Worm (Caenorhabditis elegans) whole organism, young adult: Measurements from ENCODE around the gene mob-2.

ENCODE experiments used
- F39B2.1 ChIP-seq: fragments of 200-800 bp; sonication (Bioruptor generic); IDR thresholded peaks from 2 replicates; pipeline ENCODE4 v1.3.6; 2022; ENCODE audit warnings: missing genetic modification reagents, missing genetic modification characterization, missing compliant biosample characterization
- ama-1 ChIP-seq, 3 experiments: fragments of 150-350 bp in 1 of 3; sonication (generic microtip) in 2 of 3; optimal IDR thresholded peaks; 2 replicates each; lab custom pipeline; 2014 to 2018; ENCODE audit warnings: missing biosample characterization in 2 of 3, missing genetic modification characterization in 2 of 3, missing genetic modification reagents in 2 of 3
- ceh-40 ChIP-seq: fragments of 200-800 bp; sonication (Bioruptor generic); IDR thresholded peaks from 2 replicates; pipeline ENCODE4 v1.3.6; 2022; ENCODE audit warnings: missing genetic modification characterization, missing compliant biosample characterization
- dpff-1 ChIP-seq: sonication (generic microtip); optimal IDR thresholded peaks from 2 replicates; lab custom pipeline; 2017; ENCODE audit warnings: mild to moderate bottlenecking, missing genetic modification characterization, missing compliant biosample characterization
- egl-18 ChIP-seq: fragments of 200-800 bp; sonication (Bioruptor generic); IDR thresholded peaks from 2 replicates; pipeline ENCODE4 v1.3.6; 2022; ENCODE audit warnings: missing genetic modification reagents, missing genetic modification characterization, missing compliant biosample characterization
- egl-44 ChIP-seq: fragments of 200-800 bp; sonication (Bioruptor generic); IDR thresholded peaks from 2 replicates; pipeline ENCODE4 v1.3.6; 2022; ENCODE audit warnings: missing genetic modification reagents, missing genetic modification characterization, missing compliant biosample characterization
- hmg-20 ChIP-seq: fragments of 200-800 bp; sonication (Bioruptor generic); IDR thresholded peaks from 2 replicates; pipeline ENCODE4 v1.3.6; 2022; ENCODE audit warnings: missing genetic modification reagents, missing genetic modification characterization, missing compliant biosample characterization
- lin-54 ChIP-seq: fragments of 200-800 bp; sonication (Bioruptor generic); optimal IDR thresholded peaks from 2 replicates; lab custom pipeline; 2018; ENCODE audit warnings: mild to moderate bottlenecking, missing genetic modification characterization, missing compliant biosample characterization
- pha-4 ChIP-seq: fragments of 150-350 bp; sonication (generic microtip); optimal IDR thresholded peaks from 2 replicates; lab custom pipeline; 2014; ENCODE audit warnings: missing biosample characterization, missing genetic modification reagents, missing genetic modification characterization
- unc-62 ChIP-seq: fragments of 150-350 bp; optimal IDR thresholded peaks from 2 replicates; lab custom pipeline; 2014; ENCODE audit warnings: missing biosample characterization, missing genetic modification reagents, missing genetic modification characterization

DNA sequence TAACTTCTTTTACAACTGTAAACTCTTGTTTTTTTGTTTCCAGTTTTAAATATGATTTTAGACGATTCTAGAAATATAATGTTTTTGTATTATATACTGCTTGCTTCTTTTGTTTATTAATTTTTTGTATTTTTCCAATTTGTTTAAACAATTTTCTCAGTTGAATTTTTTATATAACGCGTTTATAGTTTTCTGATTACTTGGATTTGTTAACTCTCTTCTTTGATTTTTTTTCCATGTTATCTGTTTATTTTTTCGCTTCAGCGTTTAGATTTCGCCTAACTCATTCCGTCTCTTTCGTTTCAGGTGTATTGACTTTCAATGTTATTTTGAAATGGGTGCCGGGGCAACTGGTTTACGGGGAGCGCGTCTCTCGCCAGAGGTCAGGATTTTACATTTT is 21.0 kb upstream of the mob-2 start, which contains the start of gene gpa-6:
- TF ChIP-seq dpff-1 (tag; lab: Kevin White, UChicago) (no peak), unc-62 (GFP tag; lab: Kevin White, UChicago) (no peak), pha-4 (tag; lab: Kevin White, UChicago) (no peak), egl-18 (GFP tag; lab: Robert Waterston, UW) (no peak), lin-54 (GFP tag; lab: Kevin White, UChicago) (no peak), egl-44 (GFP tag; lab: Robert Waterston, UW) (no peak), F39B2.1 (GFP tag; lab: Robert Waterston, UW) (no peak), ceh-40 (no peak), ama-1 (optimal IDR thresholded peaks at IDR 0.05; lab: Kevin White, UChicago) (no peak), ama-1 (GFP tag; optimal IDR thresholded peaks at IDR 0.05; lab: Kevin White, UChicago) (no peak), hmg-20 (no peak)
